Worm (Caenorhabditis elegans) whole organism, dauer: ENCODE measurements around the gene zig-10.

Experiments
- unc-62 ChIP-seq: sonication (generic microtip); optimal IDR thresholded peaks from 2 replicates; lab custom pipeline; 2017; ENCODE audit warnings: missing biosample characterization, missing genetic modification reagents, missing genetic modification characterization

Gene zig-10

DNA sequence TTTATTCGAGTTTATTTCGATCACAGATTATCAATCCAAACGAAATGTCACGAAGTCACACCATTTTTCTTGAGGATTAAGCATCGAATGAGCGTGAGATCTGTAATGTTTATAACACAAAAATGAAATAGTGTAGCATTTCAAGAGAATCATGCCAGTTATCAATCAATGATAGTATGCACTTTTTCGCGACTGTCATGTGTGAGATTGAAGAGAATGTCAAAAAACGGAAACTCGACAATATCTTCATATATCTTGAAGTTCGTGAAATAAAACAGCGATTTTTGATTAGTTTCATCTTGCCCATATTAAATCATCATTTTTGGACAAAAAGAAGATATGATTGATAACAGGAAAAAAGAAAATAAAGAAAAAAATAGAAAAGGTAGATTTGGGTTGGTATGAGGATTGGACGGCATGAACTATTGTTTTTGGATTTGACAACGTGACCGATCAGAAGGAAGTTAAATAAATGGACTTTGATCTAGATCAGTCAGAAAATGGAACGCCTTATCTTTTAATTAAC is 19.4 kb upstream of the zig-10 start:
- no peak for TF ChIP-seq unc-62 (GFP tag; lab: Kevin White, UChicago)

DNA sequence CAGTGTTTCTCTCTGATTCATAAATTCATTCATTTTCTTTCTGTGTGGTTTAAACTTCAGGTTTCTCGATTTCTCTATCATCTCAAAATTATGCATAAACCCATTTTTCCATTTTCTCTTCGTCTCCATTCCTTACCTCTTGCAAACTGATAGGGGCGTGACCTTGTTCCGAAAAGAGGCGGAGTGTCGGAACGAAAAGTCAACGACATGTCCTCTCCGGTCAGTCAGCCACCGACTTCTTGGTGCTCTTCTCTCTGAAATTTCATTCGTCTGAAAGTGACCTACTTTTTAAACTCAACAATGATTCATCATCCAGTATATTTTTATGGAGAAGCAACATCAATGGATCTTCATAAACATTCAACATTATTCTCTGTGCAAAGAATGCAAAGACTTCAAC is 17.6 kb upstream of the zig-10 start, which contains the start of gene F58F12.12:
TSS of gene F58F12.12 (plus strand) at position 301 of the 400 bp plus-strand sequence.
- TF ChIP-seq unc-62 (GFP tag; lab: Kevin White, UChicago), result no peak

DNA sequence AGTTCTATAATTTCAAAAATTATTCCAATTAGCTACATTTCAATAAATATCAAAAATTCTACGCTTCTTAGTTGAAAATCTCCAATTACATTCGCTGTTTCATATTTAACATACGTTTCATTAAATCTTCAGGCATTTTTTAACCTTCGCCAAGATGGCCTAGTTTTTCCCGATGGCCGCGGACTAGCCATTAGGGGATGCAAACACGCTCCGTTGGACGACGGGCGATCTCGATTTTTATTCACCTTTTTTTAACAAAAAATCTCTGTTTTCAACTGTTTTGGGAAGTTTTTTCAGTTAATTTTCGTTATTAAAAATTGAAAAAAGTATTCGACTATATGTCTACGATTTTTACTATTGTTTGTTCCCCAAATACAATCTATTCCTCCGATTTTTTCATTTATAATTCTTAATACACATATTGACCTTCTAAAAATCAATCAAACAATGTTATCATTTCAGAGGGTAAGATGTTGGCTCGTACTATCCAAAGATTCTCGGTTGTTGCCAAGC is 15.3 kb upstream of the zig-10 start, which contains the start of gene F58F12.1:
TSS of gene F58F12.1 (plus strand) at position 463 of the 513 bp plus-strand sequence.
- no peak for TF ChIP-seq unc-62 (GFP tag; lab: Kevin White, UChicago)

DNA sequence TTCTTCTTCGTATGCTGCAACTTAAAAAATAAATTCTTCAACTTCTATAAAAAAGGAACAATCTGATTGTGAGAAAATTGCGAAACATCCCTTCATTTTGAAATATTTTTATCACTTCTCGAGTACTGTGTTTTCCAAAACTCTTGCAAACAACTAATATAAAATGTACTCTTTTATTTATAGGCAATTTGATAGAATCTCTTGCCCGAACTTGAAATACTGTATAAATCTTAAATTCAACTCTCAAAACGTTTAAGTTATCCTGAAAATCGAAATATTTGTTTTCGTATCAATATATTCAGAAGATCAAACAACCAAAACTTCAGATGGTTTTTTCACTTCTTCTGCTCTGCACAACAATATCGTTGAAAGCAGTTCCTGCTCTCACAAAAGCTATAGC is 12.0 kb upstream of the zig-10 start, which contains the start of gene F58F12.4:
TSS of gene F58F12.4 (plus strand) at position 301 of the 400 bp plus-strand sequence.
- TF ChIP-seq unc-62 (GFP tag; lab: Kevin White, UChicago), result no peak

DNA sequence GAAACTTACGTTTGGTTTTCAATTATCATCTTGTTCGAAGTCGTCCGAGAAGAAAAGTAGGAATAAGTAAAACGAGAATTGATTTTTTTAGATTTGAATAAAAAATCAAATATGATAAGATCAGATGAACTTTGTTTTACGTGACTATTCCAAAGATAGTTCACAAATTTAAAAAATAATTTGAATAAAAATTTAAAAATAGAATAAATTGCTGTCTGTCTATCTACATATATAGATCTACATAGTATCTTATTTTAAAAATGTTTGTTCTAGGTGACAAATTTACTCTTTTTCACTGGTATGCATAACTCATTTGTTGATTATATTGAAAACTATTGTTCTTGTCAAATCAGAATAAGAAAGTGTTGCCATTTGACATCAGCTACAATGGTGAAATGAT is 10.6 kb upstream of the zig-10 start, which contains the start of gene F58F12.2:
TSS of gene F58F12.2 (minus strand) at position 101 of the 400 bp plus-strand sequence.
- TF ChIP-seq unc-62 (GFP tag; lab: Kevin White, UChicago), result no peak

DNA sequence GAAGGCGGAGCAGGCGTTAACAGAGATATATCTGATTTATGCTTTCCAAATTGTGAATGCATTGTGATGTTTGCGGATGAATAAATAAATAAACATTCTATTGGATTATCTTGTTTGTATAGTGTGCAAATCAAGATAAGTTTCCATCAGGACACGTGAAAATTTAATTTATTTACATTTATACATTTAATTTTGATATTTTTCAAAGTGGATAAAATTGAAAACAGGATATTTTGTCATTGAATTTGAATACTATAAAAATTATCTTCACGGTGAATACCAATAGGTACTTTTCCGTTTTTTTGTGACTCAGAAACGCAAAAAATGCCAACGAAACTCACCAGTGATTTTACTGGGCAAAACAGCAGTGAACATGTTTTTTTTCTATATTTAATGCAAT is 7.3 kb upstream of the zig-10 start, which contains the start of gene F58F12.3:
TSS of gene F58F12.3 (minus strand) at position 101 of the 400 bp plus-strand sequence.
- no peak for TF ChIP-seq unc-62 (GFP tag; lab: Kevin White, UChicago)

DNA sequence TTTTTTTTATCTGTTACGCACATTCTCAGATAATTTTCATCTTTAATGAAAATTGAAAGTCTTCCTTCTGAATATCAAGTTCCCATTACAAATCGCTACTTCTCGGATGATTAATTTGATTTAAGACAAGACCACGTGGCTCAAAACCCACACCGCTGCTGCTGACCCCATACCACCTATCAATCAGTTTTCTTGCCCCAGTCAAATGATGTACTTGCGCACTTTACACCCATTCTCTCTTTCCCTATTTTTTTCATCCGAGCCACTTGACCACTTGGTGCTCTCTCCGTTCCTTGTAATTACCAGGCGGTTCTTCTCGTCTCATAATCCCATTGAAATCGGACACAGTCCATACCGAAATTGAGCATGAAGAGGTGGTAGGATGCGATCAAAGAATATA is 4.5 kb upstream of the zig-10 start:
- TF ChIP-seq unc-62 (GFP tag; lab: Kevin White, UChicago), result no peak

DNA sequence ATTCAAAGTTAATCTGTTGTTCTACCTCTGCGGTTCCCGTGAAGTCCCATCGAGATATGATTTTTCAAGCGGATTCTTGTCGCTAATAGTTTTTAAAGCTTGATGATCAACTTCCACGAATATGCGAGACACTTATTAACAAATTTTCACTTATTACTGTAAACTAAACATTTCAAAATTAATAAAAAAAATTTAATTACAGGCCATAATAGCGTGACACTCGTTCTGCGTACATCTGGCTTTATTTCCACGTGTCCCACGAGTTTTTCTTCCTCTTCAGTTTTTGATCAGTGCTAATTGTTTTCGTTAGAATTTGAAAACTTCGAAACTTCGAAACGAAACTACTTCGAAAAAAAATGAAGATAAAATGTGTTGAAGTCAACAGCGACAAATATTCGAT is 3.1 kb downstream of the zig-10 start, which contains the start of gene btb-2:
TSS of gene btb-2 (plus strand) at position 301 of the 400 bp plus-strand sequence.
- no peak for TF ChIP-seq unc-62 (GFP tag; lab: Kevin White, UChicago)

DNA sequence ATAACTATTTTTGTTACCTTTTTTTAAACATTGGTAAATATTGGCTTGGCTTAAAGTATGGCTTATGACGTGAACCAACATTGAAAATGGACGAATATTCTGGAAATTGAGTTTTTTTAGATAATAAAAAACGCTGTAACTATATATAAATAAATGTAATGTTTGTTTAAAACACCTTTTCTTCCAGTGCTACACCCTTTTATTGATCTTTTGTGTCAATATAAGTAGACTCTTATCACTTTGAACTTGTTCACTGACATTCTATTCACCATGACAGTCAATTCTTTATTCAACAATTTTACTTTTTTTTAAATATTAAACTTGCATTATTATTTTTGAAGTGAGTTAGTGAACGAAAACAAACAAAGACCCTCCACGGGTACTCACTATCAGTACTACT is 4.7 kb downstream of the zig-10 start, which contains the start of gene T25D10.1:
TSS of gene T25D10.1 (plus strand) at position 169 of the 400 bp plus-strand sequence.
- no peak for TF ChIP-seq unc-62 (GFP tag; lab: Kevin White, UChicago)

DNA sequence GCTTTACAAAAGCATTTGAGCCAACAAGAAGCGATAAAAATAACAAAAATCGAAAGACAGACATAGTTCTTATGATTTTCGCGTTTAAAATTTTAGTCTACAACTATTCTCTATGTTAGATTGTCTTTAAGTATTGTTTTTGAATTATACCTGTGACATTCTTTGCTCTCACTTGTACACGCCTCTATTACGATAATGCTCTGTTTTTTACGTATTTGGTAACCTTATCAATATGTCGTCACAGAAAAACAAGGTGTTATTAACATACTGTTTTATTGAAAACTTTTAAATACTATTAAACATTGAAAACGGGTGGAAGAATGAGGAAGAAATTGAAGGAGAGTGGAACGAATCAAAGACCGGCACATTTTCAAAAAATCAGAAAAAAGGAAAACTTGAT is 8.8 kb downstream of the zig-10 start, which contains the start of gene spp-11:
TSS of gene spp-11 (minus strand) at position 101 of the 400 bp plus-strand sequence.
- no peak for TF ChIP-seq unc-62 (GFP tag; lab: Kevin White, UChicago)

DNA sequence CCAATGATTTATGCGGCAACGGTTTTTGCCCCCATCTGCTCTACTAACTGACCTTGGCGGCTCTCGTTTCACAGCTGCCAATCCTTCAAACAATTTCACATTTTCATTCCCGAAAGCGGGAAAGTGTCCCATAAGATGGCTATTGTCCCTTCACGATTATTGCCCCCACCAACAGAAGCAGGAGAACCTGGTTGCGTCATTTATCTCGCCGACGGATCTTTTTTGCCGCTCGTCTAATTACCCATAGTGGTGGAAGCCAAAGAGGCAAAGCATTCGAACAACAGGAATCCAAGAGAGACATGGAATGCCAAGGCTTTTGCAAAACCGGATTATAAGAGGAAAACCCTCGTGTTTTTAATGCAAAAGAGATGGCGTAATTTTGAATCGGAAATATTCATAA is 10.6 kb downstream of the zig-10 start:
- TF ChIP-seq unc-62 (GFP tag; lab: Kevin White, UChicago), result no peak

DNA sequence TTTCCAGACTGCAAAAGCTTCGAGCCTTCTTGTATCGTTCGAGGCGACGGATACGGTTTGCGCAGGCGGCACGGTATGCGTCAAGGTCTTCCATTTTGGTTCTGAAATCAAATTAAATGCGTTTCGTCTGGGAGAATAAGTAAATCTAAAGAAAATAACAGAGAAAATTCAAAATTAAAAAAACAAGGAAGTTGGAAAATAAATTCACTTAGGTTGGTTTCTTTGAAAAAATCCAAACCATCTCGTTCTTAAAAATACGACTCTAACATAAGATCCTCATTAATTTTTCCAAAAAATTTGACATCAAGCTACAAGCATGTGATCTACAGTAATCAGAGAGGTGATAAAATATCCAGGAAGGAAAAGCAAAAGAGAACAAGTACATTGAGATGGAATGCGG is 11.7 kb downstream of the zig-10 start, which contains the start of gene T25D10.4:
TSS of gene T25D10.4 (minus strand) at position 101 of the 400 bp plus-strand sequence.
- no peak for TF ChIP-seq unc-62 (GFP tag; lab: Kevin White, UChicago)

DNA sequence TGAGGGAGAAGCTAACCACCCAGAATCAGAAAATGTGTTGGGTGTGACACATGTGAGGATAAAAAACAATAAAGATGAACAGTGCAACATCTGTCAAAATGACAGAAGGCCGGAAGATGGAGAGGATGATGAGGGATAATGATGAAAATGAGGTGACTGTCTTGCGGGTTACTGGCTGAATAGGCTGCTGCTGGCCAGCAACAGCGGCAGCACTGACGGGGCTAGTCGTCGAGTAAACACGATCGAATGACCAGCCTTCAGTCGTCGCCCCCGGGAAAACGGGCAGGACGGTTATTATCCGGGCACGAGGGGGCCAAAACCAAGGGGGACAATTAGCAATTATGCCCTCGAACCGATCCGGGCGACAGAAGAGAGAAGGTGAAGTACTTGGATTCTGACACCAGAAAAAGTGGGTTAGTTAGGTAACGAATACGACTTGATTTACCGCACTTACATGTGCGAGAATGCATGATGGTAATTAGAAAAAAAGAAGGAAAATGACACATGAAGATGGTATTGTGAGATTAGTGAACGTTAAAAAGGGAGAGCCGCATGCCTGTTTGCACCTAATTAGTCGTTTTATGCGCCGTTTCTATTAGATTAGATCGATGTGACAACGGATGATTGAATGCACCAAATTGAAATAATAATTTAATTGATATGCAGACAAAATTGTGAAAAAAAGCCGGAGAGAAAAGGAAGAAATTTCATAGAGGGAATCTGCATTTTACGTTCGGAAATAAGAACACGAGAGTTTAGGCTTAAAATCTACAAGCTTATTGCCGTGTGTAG is 13.3 kb downstream of the zig-10 start:
- no peak for TF ChIP-seq unc-62 (GFP tag; lab: Kevin White, UChicago)

DNA sequence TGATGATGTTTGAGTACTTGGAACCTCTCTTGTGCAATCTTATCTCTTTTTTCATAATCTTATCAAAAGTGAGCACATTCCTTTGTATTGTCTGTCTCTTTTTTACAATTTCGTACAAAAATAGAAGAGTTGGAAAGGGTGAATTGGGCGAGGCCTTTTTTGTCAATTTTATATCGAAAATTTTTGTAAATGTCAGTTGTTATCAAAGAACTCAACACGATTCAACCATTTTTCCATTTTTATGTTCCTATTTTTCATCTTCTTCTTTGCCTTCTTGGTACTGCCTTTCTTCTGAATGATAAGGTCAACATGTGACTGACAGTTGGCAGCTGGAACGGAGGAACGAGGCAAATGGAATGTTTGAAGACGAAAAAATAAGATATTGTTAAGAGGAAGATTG is 15.3 kb downstream of the zig-10 start:
- TF ChIP-seq unc-62 (GFP tag; lab: Kevin White, UChicago), result no peak

DNA sequence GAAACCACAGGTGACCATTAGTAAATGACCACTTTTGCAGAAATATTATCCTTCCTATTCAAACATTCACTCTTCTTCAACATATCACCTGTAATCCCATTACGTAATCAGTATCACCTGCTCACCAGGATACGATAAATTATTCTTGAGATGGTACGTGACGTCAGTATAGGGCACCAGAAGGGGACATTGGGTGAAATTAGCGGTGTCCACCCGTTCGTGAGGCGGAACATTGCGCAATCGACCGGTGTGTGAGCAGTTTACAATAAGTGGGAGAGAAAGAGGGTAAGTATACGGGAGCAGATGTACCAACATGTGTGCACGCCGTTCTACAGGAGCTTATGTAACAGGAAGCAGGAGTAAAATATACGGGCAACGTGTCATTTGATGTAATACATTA is 19.5 kb downstream of the zig-10 start:
- TF ChIP-seq unc-62 (GFP tag; lab: Kevin White, UChicago), result no peak

DNA sequence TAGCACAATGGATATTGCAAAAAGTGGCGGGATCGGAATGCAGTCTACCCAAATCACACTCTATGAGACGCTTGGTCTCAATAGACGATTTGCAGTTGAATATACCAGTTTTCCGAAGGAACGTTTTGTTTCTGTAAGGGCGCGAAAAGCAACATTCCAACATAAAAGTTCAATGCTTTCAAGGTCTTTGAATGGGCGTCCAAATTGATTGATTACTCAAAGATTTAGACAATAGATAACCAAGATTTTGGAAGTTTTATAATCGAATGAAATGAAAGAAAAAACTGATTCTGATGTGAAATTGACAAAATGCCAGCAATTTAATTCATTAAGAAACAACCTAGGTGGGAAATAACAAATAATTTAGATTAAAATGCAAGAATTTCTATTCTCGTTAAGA is 20.7 kb downstream of the zig-10 start:
- TF ChIP-seq unc-62 (GFP tag; lab: Kevin White, UChicago), result no peak
